Worm (Caenorhabditis elegans) whole organism, young adult: ENCODE measurements around the gene ceh-23.
A peak's percentile ranks its signal among the peaks of the same experiment; 100 is the strongest.

Source experiments
- B0035.1 ChIP-seq: sonication (generic microtip); optimal IDR thresholded peaks from 2 replicates; lab custom pipeline; 2016; ENCODE audit warnings: missing genetic modification characterization, mild to moderate bottlenecking, missing compliant biosample characterization, missing genotype, missing genetic modification reagents
- B0261.1 ChIP-seq: sonication (generic microtip); optimal IDR thresholded peaks from 2 replicates; lab custom pipeline; 2016; ENCODE audit warnings: mild to moderate bottlenecking, missing genetic modification characterization, moderate library complexity, missing compliant biosample characterization
- C06A6.2 ChIP-seq: fragments of 200-800 bp; sonication (Bioruptor generic); conservative IDR thresholded peaks from 2 replicates; pipeline ENCODE4 v1.3.6; 2022; ENCODE audit warnings: missing genetic modification characterization, missing compliant biosample characterization
- F22D6.2 ChIP-seq: sonication (generic microtip); optimal IDR thresholded peaks from 2 replicates; lab custom pipeline; 2016; ENCODE audit warnings: mild to moderate bottlenecking, missing genetic modification characterization, missing compliant biosample characterization
- F23B12.7 ChIP-seq: sonication (generic microtip); optimal IDR thresholded peaks from 2 replicates; lab custom pipeline; 2017; ENCODE audit warnings: missing genetic modification characterization, mild to moderate bottlenecking, missing compliant biosample characterization, antibody characterized with exemption, moderate library complexity; ENCODE audit not compliant: insufficient read depth
- F49E8.2 ChIP-seq: sonication (generic microtip); optimal IDR thresholded peaks from 3 replicates; lab custom pipeline; 2017; ENCODE audit warnings: missing genetic modification characterization, mild to moderate bottlenecking, missing compliant biosample characterization, antibody characterized with exemption, moderate library complexity; ENCODE audit not compliant: insufficient read depth
- F55B11.4 ChIP-seq: sonication (generic microtip); optimal IDR thresholded peaks from 2 replicates; lab custom pipeline; 2016; ENCODE audit warnings: missing compliant biosample characterization, missing genetic modification characterization, borderline replicate concordance; ENCODE audit not compliant: insufficient read depth
- F57C9.4 ChIP-seq: sonication (generic microtip); optimal IDR thresholded peaks from 2 replicates; lab custom pipeline; 2017; ENCODE audit warnings: mild to moderate bottlenecking, missing genetic modification characterization, missing compliant biosample characterization
- T26A5.8 ChIP-seq: sonication (generic microtip); optimal IDR thresholded peaks from 2 replicates; lab custom pipeline; 2016; ENCODE audit warnings: missing genetic modification characterization, missing compliant biosample characterization
- Y53F4B.3 ChIP-seq: fragments of 200-800 bp; sonication (Bioruptor generic); IDR thresholded peaks from 2 replicates; pipeline ENCODE4 v1.3.6; 2022; ENCODE audit warnings: missing genetic modification reagents, missing genetic modification characterization, missing compliant biosample characterization
- ama-1 ChIP-seq, 3 experiments: fragments of 150-350 bp in 1 of 3; sonication (generic microtip) in 2 of 3; optimal IDR thresholded peaks; 2 replicates each; lab custom pipeline; 2014 to 2018; ENCODE audit warnings: missing biosample characterization in 2 of 3, missing genetic modification characterization in 2 of 3, missing genetic modification reagents in 2 of 3
- aptf-3 ChIP-seq: fragments of 200-800 bp; sonication (Bioruptor generic); IDR thresholded peaks from 2 replicates; pipeline ENCODE4 v1.3.6; 2022; ENCODE audit warnings: missing genetic modification characterization, missing compliant biosample characterization
- attf-5 ChIP-seq: fragments of 200-800 bp; sonication (Bioruptor generic); optimal IDR thresholded peaks from 2 replicates; lab custom pipeline; 2018; ENCODE audit warnings: mild to moderate bottlenecking, missing genetic modification characterization, missing compliant biosample characterization
- ccch-3 ChIP-seq: fragments of 200-800 bp; sonication (Bioruptor generic); optimal IDR thresholded peaks from 2 replicates; lab custom pipeline; 2018; ENCODE audit warnings: mild to moderate bottlenecking, missing genetic modification characterization, missing compliant biosample characterization
- ceh-27 ChIP-seq: fragments of 200-800 bp; sonication (Bioruptor generic); optimal IDR thresholded peaks from 2 replicates; lab custom pipeline; 2018; ENCODE audit warnings: mild to moderate bottlenecking, missing genetic modification characterization, moderate library complexity, missing compliant biosample characterization
- ceh-58 ChIP-seq: fragments of 200-800 bp; sonication (Bioruptor generic); IDR thresholded peaks from 2 replicates; pipeline ENCODE4 v1.3.6; 2022; ENCODE audit warnings: missing genetic modification characterization, missing compliant biosample characterization
- chd-7 ChIP-seq: sonication (generic microtip); optimal IDR thresholded peaks from 2 replicates; lab custom pipeline; 2016; ENCODE audit warnings: mild to moderate bottlenecking, missing genetic modification characterization, moderate library complexity, missing compliant biosample characterization
- dpff-1 ChIP-seq: sonication (generic microtip); optimal IDR thresholded peaks from 2 replicates; lab custom pipeline; 2017; ENCODE audit warnings: mild to moderate bottlenecking, missing genetic modification characterization, missing compliant biosample characterization
- dpl-1 ChIP-seq: fragments of 150-350 bp; optimal IDR thresholded peaks from 2 replicates; lab custom pipeline; 2014; ENCODE audit warnings: missing biosample characterization, missing genetic modification reagents, missing genetic modification characterization
- ets-4 ChIP-seq: fragments of 200-800 bp; sonication (Bioruptor generic); optimal IDR thresholded peaks from 2 replicates; lab custom pipeline; 2018; ENCODE audit warnings: mild to moderate bottlenecking, missing genetic modification characterization, missing compliant biosample characterization
- hlh-12 ChIP-seq: sonication (generic microtip); optimal IDR thresholded peaks from 2 replicates; lab custom pipeline; 2016; ENCODE audit warnings: missing genetic modification characterization, missing compliant biosample characterization
- hmg-1.2 ChIP-seq: fragments of 200-800 bp; sonication (Bioruptor generic); IDR thresholded peaks from 2 replicates; pipeline ENCODE4 v1.3.6; 2022; ENCODE audit warnings: missing genetic modification reagents, missing genetic modification characterization, missing compliant biosample characterization
- lag-1 ChIP-seq: fragments of 200-800 bp; sonication (Bioruptor generic); IDR thresholded peaks from 2 replicates; pipeline ENCODE4 v1.3.6; 2022; ENCODE audit warnings: missing genetic modification reagents, missing genetic modification characterization, missing compliant biosample characterization
- lin-26 ChIP-seq: fragments of 200-800 bp; sonication (Bioruptor generic); IDR thresholded peaks from 2 replicates; pipeline ENCODE4 v1.3.6; 2022; ENCODE audit warnings: missing genetic modification reagents, missing genetic modification characterization, missing compliant biosample characterization
- lin-54 ChIP-seq: fragments of 200-800 bp; sonication (Bioruptor generic); optimal IDR thresholded peaks from 2 replicates; lab custom pipeline; 2018; ENCODE audit warnings: mild to moderate bottlenecking, missing genetic modification characterization, missing compliant biosample characterization
- lir-1 ChIP-seq: fragments of 200-800 bp; sonication (Bioruptor generic); conservative IDR thresholded peaks from 2 replicates; pipeline ENCODE4 v1.3.6; 2022; ENCODE audit warnings: missing genetic modification reagents, missing genetic modification characterization, missing compliant biosample characterization
- lsy-27 ChIP-seq: sonication (generic microtip); optimal IDR thresholded peaks from 2 replicates; lab custom pipeline; 2017; ENCODE audit warnings: missing genetic modification characterization, mild to moderate bottlenecking, missing compliant biosample characterization, antibody characterized with exemption, missing genotype, borderline replicate concordance; ENCODE audit not compliant: insufficient read depth
- madf-3 ChIP-seq: fragments of 200-800 bp; sonication (Bioruptor generic); IDR thresholded peaks from 2 replicates; pipeline ENCODE4 v1.3.6; 2022; ENCODE audit warnings: missing genetic modification reagents, missing genetic modification characterization, missing compliant biosample characterization
- madf-6 ChIP-seq: fragments of 200-800 bp; sonication (Bioruptor generic); IDR thresholded peaks from 2 replicates; pipeline ENCODE4 v1.3.6; 2022; ENCODE audit warnings: missing genetic modification reagents, missing genetic modification characterization, missing compliant biosample characterization
- madf-8 ChIP-seq: fragments of 200-800 bp; sonication (Bioruptor generic); conservative IDR thresholded peaks from 2 replicates; pipeline ENCODE4 v1.3.6; 2022; ENCODE audit warnings: missing genetic modification reagents, missing genetic modification characterization, missing compliant biosample characterization
- mcd-1 ChIP-seq: fragments of 200-800 bp; sonication (Bioruptor generic); IDR thresholded peaks from 2 replicates; pipeline ENCODE4 v1.3.6; 2022; ENCODE audit warnings: missing genetic modification reagents, missing genetic modification characterization, missing compliant biosample characterization
- mes-4 ChIP-seq: sonication (generic microtip); optimal IDR thresholded peaks from 2 replicates; lab custom pipeline; 2016; ENCODE audit warnings: missing genotype, missing genetic modification characterization, missing compliant biosample characterization
- nfya-2 ChIP-seq: fragments of 200-800 bp; sonication (Bioruptor generic); IDR thresholded peaks from 2 replicates; pipeline ENCODE4 v1.3.6; 2022; ENCODE audit warnings: missing genetic modification reagents, missing genetic modification characterization, missing compliant biosample characterization
- nhr-120 ChIP-seq: fragments of 200-800 bp; sonication (Bioruptor generic); IDR thresholded peaks from 2 replicates; pipeline ENCODE4 v1.3.6; 2022; ENCODE audit warnings: missing genetic modification characterization, missing compliant biosample characterization
- nhr-27 ChIP-seq: fragments of 200-800 bp; sonication (Bioruptor generic); optimal IDR thresholded peaks from 2 replicates; lab custom pipeline; 2018; ENCODE audit warnings: mild to moderate bottlenecking, missing genetic modification characterization, moderate library complexity, missing compliant biosample characterization
- pbrm-1 ChIP-seq: fragments of 200-800 bp; sonication (Bioruptor generic); IDR thresholded peaks from 2 replicates; pipeline ENCODE4 v1.3.6; 2022; ENCODE audit warnings: missing genetic modification reagents, missing genetic modification characterization, missing compliant biosample characterization
- rcor-1 ChIP-seq: fragments of 200-800 bp; sonication (Bioruptor generic); IDR thresholded peaks from 2 replicates; pipeline ENCODE4 v1.3.6; 2022; ENCODE audit warnings: missing genetic modification reagents, missing genetic modification characterization, missing compliant biosample characterization
- rpc-1 ChIP-seq, 2 experiments: fragments of 150-350 bp in 1 of 2; sonication (generic microtip) in 1 of 2; optimal IDR thresholded peaks; 2 replicates each; lab custom pipeline; 2014 to 2018; ENCODE audit warnings: missing biosample characterization in 1 of 2, missing genetic modification characterization in 1 of 2, missing genetic modification reagents in 1 of 2, missing genotype in 1 of 2
- snpc-1.3 ChIP-seq: sonication (generic microtip); optimal IDR thresholded peaks from 2 replicates; lab custom pipeline; 2017; ENCODE audit warnings: missing genetic modification characterization, mild to moderate bottlenecking, missing compliant biosample characterization, antibody characterized with exemption, moderate library complexity, missing genotype, missing genetic modification reagents; ENCODE audit not compliant: insufficient read depth
- snpc-3.4 ChIP-seq: sonication (generic microtip); optimal IDR thresholded peaks from 2 replicates; lab custom pipeline; 2017; ENCODE audit warnings: missing genetic modification characterization, mild to moderate bottlenecking, missing compliant biosample characterization, antibody characterized with exemption, moderate library complexity, missing genotype, missing genetic modification reagents
- snpc-4 ChIP-seq, 5 experiments: fragments of 150-350 bp in 1 of 5; sonication (generic microtip) in 4 of 5; optimal IDR thresholded peaks; 2 replicates each; lab custom pipeline; 2014 to 2018; ENCODE audit warnings: missing genetic modification characterization in 5 of 5, missing biosample characterization in 3 of 5, antibody characterized with exemption in 2 of 5, mild to moderate bottlenecking in 2 of 5, missing compliant biosample characterization in 2 of 5, missing genotype in 2 of 5, moderate library complexity in 2 of 5, missing genetic modification reagents in 1 of 5
- tbp1 ChIP-seq: fragments of 200-800 bp; sonication (Bioruptor generic); optimal IDR thresholded peaks from 2 replicates; lab custom pipeline; 2018; ENCODE audit warnings: mild to moderate bottlenecking, missing genetic modification characterization, missing compliant biosample characterization
- tbx-9 ChIP-seq: sonication (generic microtip); optimal IDR thresholded peaks from 2 replicates; lab custom pipeline; 2016; ENCODE audit warnings: borderline replicate concordance, missing genetic modification characterization, inconsistent platforms, missing compliant biosample characterization
- tlf-1 ChIP-seq: fragments of 200-800 bp; sonication (Bioruptor generic); optimal IDR thresholded peaks from 2 replicates; lab custom pipeline; 2018; ENCODE audit warnings: mild to moderate bottlenecking, missing genetic modification characterization, missing compliant biosample characterization
- unc-130 ChIP-seq: sonication (generic microtip); optimal IDR thresholded peaks from 2 replicates; lab custom pipeline; 2016; ENCODE audit warnings: missing genetic modification reagents, missing genetic modification characterization, missing compliant biosample characterization
- unc-62 ChIP-seq: fragments of 150-350 bp; optimal IDR thresholded peaks from 2 replicates; lab custom pipeline; 2014; ENCODE audit warnings: missing biosample characterization, missing genetic modification reagents, missing genetic modification characterization
- ztf-25 ChIP-seq: fragments of 200-800 bp; sonication (Bioruptor generic); IDR thresholded peaks from 2 replicates; pipeline ENCODE4 v1.3.6; 2022; ENCODE audit warnings: missing genetic modification reagents, missing genetic modification characterization, missing compliant biosample characterization
- ztf-26 ChIP-seq: sonication (generic microtip); optimal IDR thresholded peaks from 2 replicates; lab custom pipeline; 2017; ENCODE audit warnings: missing genetic modification characterization, missing compliant biosample characterization

ceh-23 gene

DNA sequence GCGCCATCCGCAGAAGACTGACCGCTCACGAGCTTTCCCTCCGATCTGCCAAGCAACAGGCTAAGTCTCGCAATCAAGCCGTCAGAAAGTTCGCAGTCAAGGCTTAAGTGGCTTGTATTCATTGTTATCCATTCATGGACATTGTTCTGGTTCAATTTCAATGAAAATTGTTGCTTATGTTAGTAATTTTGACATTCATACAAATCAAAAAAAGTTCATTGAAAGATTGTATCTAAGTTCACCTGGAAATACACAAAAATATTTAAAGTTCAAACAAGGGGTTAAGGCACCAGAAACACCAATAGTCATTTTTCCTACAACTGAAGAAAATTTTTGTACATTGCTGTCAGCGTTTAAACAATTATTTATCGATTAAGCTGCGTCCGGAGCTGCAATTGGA lies 16.1 kb downstream of the ceh-23 start (continued):
- TF ChIP-seq ccch-3 (GFP tag; lab: Kevin White, UChicago), result no peak
- TF ChIP-seq dpl-1 (GFP tag; lab: Kevin White, UChicago), result no peak
- no peak for TF ChIP-seq mes-4 (tag; lab: Kevin White, UChicago)
- TF ChIP-seq unc-62, result no peak
- TF ChIP-seq ceh-27 (GFP tag; lab: Kevin White, UChicago), result no peak
- no peak for TF ChIP-seq lag-1 (GFP tag; lab: Robert Waterston, UW)
- TF ChIP-seq B0035.1 (tag; lab: Kevin White, UChicago), result no peak
- no peak for TF ChIP-seq ceh-58 (GFP tag; lab: Robert Waterston, UW)
- TF ChIP-seq pbrm-1 (GFP tag; lab: Robert Waterston, UW), result peak; percentile 66; the same call in 1 of the 2 replicates
- TF ChIP-seq ztf-26 (tag; lab: Kevin White, UChicago), result no peak
- TF ChIP-seq F22D6.2 (tag; lab: Kevin White, UChicago), result no peak
- TF ChIP-seq hmg-1.2 (GFP tag; lab: Robert Waterston, UW), result peak; percentile 20; the same call in 1 of the 2 replicates
- no peak for TF ChIP-seq T26A5.8 (tag; lab: Kevin White, UChicago)
- no peak for TF ChIP-seq nhr-27
- TF ChIP-seq F57C9.4, result no peak
- TF ChIP-seq chd-7 (tag; lab: Kevin White, UChicago), result no peak
- no peak for TF ChIP-seq unc-130 (GFP tag; lab: Kevin White, UChicago)
- peak; percentile 20 for TF ChIP-seq snpc-4 (GFP tag; optimal IDR thresholded peaks at IDR 0.05; lab: Kevin White, UChicago)
- TF ChIP-seq snpc-4 (tag; optimal IDR thresholded peaks at IDR 0.05; lab: Kevin White, UChicago), result peak in 1 of 4 experiments; percentile 53
- TF ChIP-seq mcd-1, result no peak
- peak; percentile 74 for TF ChIP-seq madf-3
- TF ChIP-seq attf-5 (GFP tag; lab: Kevin White, UChicago), result no peak
- peak; percentile 82 for TF ChIP-seq F49E8.2 (tag; lab: Kevin White, UChicago)
- TF ChIP-seq tbp1, result no peak
- TF ChIP-seq ztf-25 (GFP tag; lab: Robert Waterston, UW), result no peak
- no peak for TF ChIP-seq tbx-9 (tag; lab: Kevin White, UChicago)
- TF ChIP-seq F23B12.7 (tag; lab: Kevin White, UChicago), result no peak
- no peak for TF ChIP-seq F55B11.4 (tag; lab: Kevin White, UChicago)
- no peak for TF ChIP-seq hlh-12
- TF ChIP-seq nfya-2 (GFP tag; lab: Robert Waterston, UW), result no peak

- TF ChIP-seq lsy-27 (no peak), rpc-1 (optimal IDR thresholded peaks at IDR 0.05; lab: Kevin White, UChicago) (no peak), rpc-1 (tag; optimal IDR thresholded peaks at IDR 0.05; lab: Kevin White, UChicago) (no peak), lin-26 (no peak), rcor-1 (GFP tag; lab: Robert Waterston, UW) (no peak), nhr-120 (GFP tag; lab: Robert Waterston, UW) (no peak), madf-6 (GFP tag; lab: Robert Waterston, UW) (no peak), lin-54 (no peak), aptf-3 (GFP tag; lab: Robert Waterston, UW) (no peak), ceh-58 (GFP tag; lab: Robert Waterston, UW) (no peak), lir-1 (GFP tag; lab: Robert Waterston, UW) (no peak), C06A6.2 (GFP tag; lab: Robert Waterston, UW) (no peak), ets-4 (GFP tag; lab: Kevin White, UChicago) (no peak), ama-1 (optimal IDR thresholded peaks at IDR 0.05; lab: Kevin White, UChicago) (no peak), ama-1 (GFP tag; optimal IDR thresholded peaks at IDR 0.05; lab: Kevin White, UChicago) (no peak), tlf-1 (GFP tag; lab: Kevin White, UChicago) (no peak), snpc-3.4 (tag; lab: Kevin White, UChicago) (no peak), snpc-1.3 (no peak), Y53F4B.3 (GFP tag; lab: Robert Waterston, UW) (no peak), madf-8 (GFP tag; lab: Robert Waterston, UW) (no peak), B0261.1 (no peak), dpff-1 (tag; lab: Kevin White, UChicago) (no peak)
These were observed 17.8 kb downstream of the ceh-23 start, which contains the start of gene tag-307 for ce11 chrIII:7857142-7857541. Gene tag-307 (minus strand): TSS chrIII:7857242.
